Fruit fly (Drosophila melanogaster) whole organism, embryonic: ENCODE data around the gene iav.

Source experiments
- CG1024 ChIP-seq: fragments of 200-800 bp; sonication (Bioruptor generic); IDR thresholded peaks from 2 replicates; pipeline ENCODE4 v1.3.6; 2022; ENCODE audit warnings: missing biosample characterization, missing genetic modification characterization
- CG11247 ChIP-seq: fragments of 200-800 bp; sonication (Bioruptor generic); IDR thresholded peaks from 2 replicates; pipeline ENCODE4 v1.3.6; 2022; ENCODE audit warnings: missing biosample characterization, missing genetic modification characterization
- CG11398 ChIP-seq: fragments of 200-800 bp; sonication (Bioruptor generic); optimal IDR thresholded peaks from 2 replicates; lab custom pipeline; 2016; ENCODE audit warnings: missing biosample characterization, missing genetic modification characterization
- CG12155 ChIP-seq: fragments of 200-800 bp; sonication (Bioruptor generic); optimal IDR thresholded peaks from 3 replicates; lab custom pipeline; 2016; ENCODE audit warnings: missing biosample characterization, missing genetic modification characterization
- CG1233 ChIP-seq: fragments of 200-800 bp; sonication (Bioruptor generic); optimal IDR thresholded peaks from 4 replicates; lab custom pipeline; 2018; ENCODE audit warnings: missing biosample characterization, mild to moderate bottlenecking, missing genetic modification characterization
- CG12659 ChIP-seq: fragments of 200-800 bp; sonication (Bioruptor generic); optimal IDR thresholded peaks from 3 replicates; lab custom pipeline; 2017; ENCODE audit warnings: mild to moderate bottlenecking, missing biosample characterization, missing genetic modification reagents, missing genetic modification characterization
- CG14667 ChIP-seq: fragments of 200-800 bp; sonication (Bioruptor generic); IDR thresholded peaks from 2 replicates; pipeline ENCODE4 v1.3.6; 2022; ENCODE audit warnings: missing biosample characterization, missing genetic modification characterization
- CG15269 ChIP-seq: fragments of 200-800 bp; sonication (Bioruptor generic); optimal IDR thresholded peaks from 2 replicates; lab custom pipeline; 2018; ENCODE audit warnings: missing biosample characterization, mild to moderate bottlenecking, missing genetic modification characterization, moderate library complexity
- CG17829 ChIP-seq: fragments of 200-800 bp; optimal IDR thresholded peaks from 2 replicates; lab custom pipeline; 2019; ENCODE audit warnings: missing biosample characterization, mild to moderate bottlenecking, missing genetic modification characterization, moderate library complexity
- CG2116 ChIP-seq: fragments of 200-800 bp; sonication (Bioruptor generic); optimal IDR thresholded peaks from 3 replicates; lab custom pipeline; 2018; ENCODE audit warnings: missing biosample characterization, mild to moderate bottlenecking, missing genetic modification characterization
- CG31224 ChIP-seq: fragments of 200-800 bp; sonication (Bioruptor generic); IDR thresholded peaks from 2 replicates; pipeline ENCODE4 v1.3.6; 2022; ENCODE audit warnings: missing biosample characterization, missing genetic modification characterization
- CG3163 ChIP-seq: fragments of 200-800 bp; sonication (Bioruptor generic); optimal IDR thresholded peaks from 3 replicates; lab custom pipeline; 2016; ENCODE audit warnings: missing biosample characterization, missing genetic modification characterization
- CG3726 ChIP-seq: fragments of 200-800 bp; sonication (Bioruptor generic); IDR thresholded peaks from 3 replicates; pipeline ENCODE4, ENCODE4 v1.3.6; 2022; ENCODE audit warnings: missing biosample characterization, missing genetic modification characterization
- CG5953 ChIP-seq: fragments of 200-800 bp; sonication (Bioruptor generic); IDR thresholded peaks from 2 replicates; pipeline ENCODE4 v1.3.6; 2022; ENCODE audit warnings: missing biosample characterization, missing genetic modification characterization
- CG6689 ChIP-seq: fragments of 200-800 bp; sonication (Bioruptor generic); IDR thresholded peaks from 2 replicates; pipeline ENCODE4 v1.3.6; 2022; ENCODE audit warnings: missing biosample characterization, missing genetic modification characterization
- CG6791 ChIP-seq: fragments of 200-800 bp; sonication (Bioruptor generic); IDR thresholded peaks from 3 replicates; pipeline ENCODE4 v1.3.6; 2022; ENCODE audit warnings: missing biosample characterization, missing genetic modification characterization; ENCODE audit not compliant: partially characterized antibody
- CG7745 ChIP-seq: fragments of 200-800 bp; sonication (Bioruptor generic); optimal IDR thresholded peaks from 2 replicates; lab custom pipeline; 2018; ENCODE audit warnings: missing biosample characterization, mild to moderate bottlenecking, missing genetic modification characterization, moderate library complexity
- CG7786 ChIP-seq: fragments of 200-800 bp; sonication (Bioruptor generic); optimal IDR thresholded peaks from 2 replicates; lab custom pipeline; 2016; ENCODE audit warnings: missing biosample characterization, missing genetic modification characterization
- CG8281 ChIP-seq: fragments of 200-800 bp; sonication (Bioruptor generic); optimal IDR thresholded peaks from 2 replicates; lab custom pipeline; 2018; ENCODE audit warnings: missing biosample characterization, mild to moderate bottlenecking, missing genetic modification characterization, moderate library complexity
- CG8765 ChIP-seq: fragments of 200-800 bp; sonication (Bioruptor generic); IDR thresholded peaks from 2 replicates; pipeline ENCODE4 v1.3.6; 2022; ENCODE audit warnings: missing biosample characterization, missing genetic modification characterization
- CG9817 ChIP-seq: fragments of 200-800 bp; sonication (Bioruptor generic); optimal IDR thresholded peaks from 2 replicates; lab custom pipeline; 2018; ENCODE audit warnings: missing biosample characterization, mild to moderate bottlenecking, missing genetic modification characterization, moderate library complexity
- CG9876 ChIP-seq: fragments of 200-800 bp; sonication (Bioruptor generic); optimal IDR thresholded peaks from 2 replicates; lab custom pipeline; 2016; ENCODE audit warnings: missing biosample characterization, missing genetic modification characterization
- Drgx ChIP-seq: fragments of 200-800 bp; sonication (Bioruptor generic); IDR thresholded peaks from 2 replicates; pipeline ENCODE4 v1.3.6; 2022; ENCODE audit warnings: missing biosample characterization, missing genetic modification characterization
- Myb ChIP-seq: fragments of 200-800 bp; sonication (Bioruptor generic); optimal IDR thresholded peaks from 2 replicates; lab custom pipeline; 2016; ENCODE audit warnings: missing biosample characterization, missing genetic modification characterization
- NC2α ChIP-seq: fragments of 200-800 bp; sonication (Bioruptor generic); optimal IDR thresholded peaks from 2 replicates; lab custom pipeline; 2016; ENCODE audit warnings: missing biosample characterization, missing genetic modification characterization
- Nf-YA ChIP-seq: fragments of 200-800 bp; sonication (Bioruptor generic); IDR thresholded peaks from 2 replicates; pipeline ENCODE4 v1.3.6; 2022; ENCODE audit warnings: missing biosample characterization, missing genetic modification characterization
- Poxn ChIP-seq: fragments of 200-800 bp; sonication (Bioruptor generic); IDR thresholded peaks from 2 replicates; pipeline ENCODE4 v1.3.6; 2022; ENCODE audit warnings: missing biosample characterization, missing genetic modification characterization
- Rx ChIP-seq: fragments of 200-800 bp; sonication (Bioruptor generic); IDR thresholded peaks from 2 replicates; pipeline ENCODE4 v1.3.6; 2022; ENCODE audit warnings: missing biosample characterization, missing genetic modification characterization
- ato ChIP-seq: fragments of 200-800 bp; sonication (Bioruptor generic); IDR thresholded peaks from 2 replicates; pipeline ENCODE4 v1.3.6; 2022; ENCODE audit warnings: missing biosample characterization, missing genetic modification characterization; ENCODE audit not compliant: partially characterized antibody
- bbx ChIP-seq: fragments of 200-800 bp; sonication (Bioruptor generic); IDR thresholded peaks from 2 replicates; pipeline ENCODE4 v1.3.6; 2022; ENCODE audit warnings: missing biosample characterization, missing genetic modification characterization; ENCODE audit not compliant: partially characterized antibody
- dimm ChIP-seq: fragments of 200-800 bp; sonication (Bioruptor generic); IDR thresholded peaks from 2 replicates; pipeline ENCODE4 v1.3.6; 2022; ENCODE audit warnings: missing biosample characterization, missing genetic modification characterization
- dm ChIP-seq: fragments of 200-800 bp; sonication (Bioruptor generic); optimal IDR thresholded peaks from 3 replicates; lab custom pipeline; 2016; ENCODE audit warnings: missing biosample characterization, missing genetic modification characterization
- dmrt99B ChIP-seq: fragments of 200-800 bp; sonication (Bioruptor generic); optimal IDR thresholded peaks from 2 replicates; lab custom pipeline; 2018; ENCODE audit warnings: missing biosample characterization, mild to moderate bottlenecking, missing genetic modification characterization, moderate library complexity
- emc ChIP-seq: fragments of 200-800 bp; sonication (Bioruptor generic); optimal IDR thresholded peaks from 2 replicates; lab custom pipeline; 2016; ENCODE audit warnings: missing biosample characterization, missing genetic modification characterization
- ewg ChIP-seq: fragments of 200-800 bp; sonication (Bioruptor generic); optimal IDR thresholded peaks from 3 replicates; lab custom pipeline; 2017; ENCODE audit warnings: mild to moderate bottlenecking, missing biosample characterization, missing genetic modification reagents, missing genetic modification characterization
- grau ChIP-seq: fragments of 200-800 bp; optimal IDR thresholded peaks from 3 replicates; lab custom pipeline; 2019; ENCODE audit warnings: missing biosample characterization, mild to moderate bottlenecking, missing genetic modification characterization, moderate library complexity
- grn ChIP-seq: fragments of 200-800 bp; sonication (Bioruptor generic); optimal IDR thresholded peaks from 3 replicates; lab custom pipeline; 2017; ENCODE audit warnings: missing biosample characterization, missing genetic modification characterization
- jing ChIP-seq: fragments of 200-800 bp; sonication (Bioruptor generic); optimal IDR thresholded peaks from 2 replicates; lab custom pipeline; 2018; ENCODE audit warnings: missing biosample characterization, mild to moderate bottlenecking, missing genetic modification characterization
- knrl ChIP-seq: fragments of 200-800 bp; sonication (Bioruptor generic); IDR thresholded peaks from 3 replicates; pipeline ENCODE4 v1.3.6; 2022; ENCODE audit warnings: missing biosample characterization, missing genetic modification characterization; ENCODE audit not compliant: partially characterized antibody
- maf-S ChIP-seq: fragments of 200-800 bp; sonication (Bioruptor generic); optimal IDR thresholded peaks from 2 replicates; lab custom pipeline; 2016; ENCODE audit warnings: missing biosample characterization, missing genetic modification characterization
- p53 ChIP-seq: fragments of 200-800 bp; sonication (Bioruptor generic); optimal IDR thresholded peaks from 2 replicates; lab custom pipeline; 2016; ENCODE audit warnings: missing biosample characterization, missing genetic modification characterization
- pho ChIP-seq: fragments of 200-800 bp; sonication (Bioruptor generic); optimal IDR thresholded peaks from 2 replicates; lab custom pipeline; 2016; ENCODE audit warnings: missing biosample characterization, missing genetic modification characterization
- psq ChIP-seq: fragments of 200-800 bp; sonication (Bioruptor generic); optimal IDR thresholded peaks from 2 replicates; lab custom pipeline; 2017; ENCODE audit warnings: missing biosample characterization, missing genetic modification characterization
- schlank ChIP-seq: fragments of 200-800 bp; sonication (Bioruptor generic); optimal IDR thresholded peaks from 2 replicates; lab custom pipeline; 2018; ENCODE audit warnings: missing biosample characterization, mild to moderate bottlenecking, missing genetic modification characterization
- sens ChIP-seq: fragments of 200-800 bp; sonication (Bioruptor generic); peaks from one replicate; lab custom pipeline; 2016; ENCODE audit warnings: missing biosample characterization, missing genetic modification characterization
- shn ChIP-seq: fragments of 200-800 bp; sonication (Bioruptor generic); optimal IDR thresholded peaks from 3 replicates; lab custom pipeline; 2016; ENCODE audit warnings: missing biosample characterization, missing genetic modification characterization
- toy ChIP-seq: fragments of 200-800 bp; sonication (Bioruptor generic); IDR thresholded peaks from 2 replicates; pipeline ENCODE4 v1.3.6; 2022; ENCODE audit warnings: missing biosample characterization, missing genetic modification characterization
- vfl ChIP-seq: fragments of 200-800 bp; sonication (Bioruptor generic); optimal IDR thresholded peaks from 2 replicates; lab custom pipeline; 2016; ENCODE audit warnings: missing biosample characterization, missing genetic modification characterization
- vnd ChIP-seq: fragments of 200-800 bp; sonication (Bioruptor generic); IDR thresholded peaks from 3 replicates; pipeline ENCODE4 v1.3.6; 2022; ENCODE audit warnings: missing biosample characterization, missing genetic modification characterization; ENCODE audit not compliant: partially characterized antibody
- vvl ChIP-seq: fragments of 200-800 bp; sonication (Bioruptor generic); IDR thresholded peaks from 2 replicates; pipeline ENCODE4 v1.3.6; 2022; ENCODE audit warnings: missing biosample characterization, missing genetic modification characterization
- wdn ChIP-seq: fragments of 200-800 bp; sonication (Bioruptor generic); IDR thresholded peaks from 2 replicates; pipeline ENCODE4 v1.3.6; 2022; ENCODE audit warnings: missing biosample characterization, missing genetic modification characterization

iav gene

DNA sequence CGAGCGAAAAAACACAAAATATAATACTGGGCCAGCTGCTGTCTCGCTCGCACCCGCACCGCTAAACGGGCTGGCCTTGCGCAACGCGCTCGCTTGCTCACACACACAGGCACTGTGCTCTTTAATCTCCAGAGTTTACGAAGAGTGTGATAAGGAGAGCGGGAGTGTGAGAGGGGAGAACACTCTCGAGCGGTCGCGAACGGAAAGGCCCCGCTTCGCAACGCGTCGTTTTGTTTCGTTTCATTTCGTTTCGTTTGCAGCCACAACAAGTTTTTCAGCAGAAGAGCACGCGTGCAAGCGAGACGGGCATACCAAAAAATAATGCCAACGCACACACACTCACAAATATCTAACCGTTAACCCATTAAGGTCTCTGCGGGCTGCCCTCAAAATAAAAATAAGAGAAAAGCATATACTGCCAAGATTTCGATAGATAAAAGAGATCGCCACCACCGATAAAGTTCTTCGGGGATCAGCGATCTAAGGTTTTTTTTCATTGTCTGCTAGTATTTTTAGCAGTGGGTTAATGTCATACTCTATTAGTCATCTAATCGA lies 47.8 kb downstream of the iav start (continued):
- TF ChIP-seq psq (GFP tag; lab: Kevin White, UChicago) (peak; percentile 79), CG8281 (tag; lab: Kevin White, UChicago) (peak; percentile 12), Poxn (no peak), dmrt99B (tag; lab: Kevin White, UChicago) (peak; percentile 66), maf-S (peak; percentile 33), emc (GFP tag; lab: Kevin White, UChicago) (no peak), schlank (tag; lab: Kevin White, UChicago) (peak; percentile 38), ewg (peak; percentile 16), Rx (GFP tag; lab: Robert Waterston, UW) (no peak), shn (no peak), p53 (GFP tag; lab: Kevin White, UChicago) (no peak), CG8765 (GFP tag; lab: Robert Waterston, UW) (peak; percentile 59; the same call in 1 of the 2 replicates), CG3163 (GFP tag; lab: Kevin White, UChicago) (peak; percentile 63), sens (peak; percentile 84), CG9876 (GFP tag; lab: Kevin White, UChicago) (no peak), CG1024 (GFP tag; lab: Robert Waterston, UW) (peak; percentile 30; the same call in 1 of the 2 replicates), CG6689 (GFP tag; lab: Robert Waterston, UW) (peak; percentile 63), ato (GFP tag; lab: Robert Waterston, UW) (no peak), CG7786 (peak; percentile 77), CG31224 (GFP tag; lab: Robert Waterston, UW) (peak; percentile 63), Drgx (peak; percentile 84), wdn (GFP tag; lab: Robert Waterston, UW) (peak; percentile 61; the same call in 1 of the 2 replicates), CG1233 (peak; percentile 100), grau (tag; lab: Kevin White, UChicago) (peak; percentile 64), CG15269 (peak; percentile 72), CG11398 (GFP tag; lab: Kevin White, UChicago) (no peak), dm (GFP tag; lab: Kevin White, UChicago) (peak; percentile 10), CG7745 (tag; lab: Kevin White, UChicago) (no peak), CG2116 (GFP tag; lab: Kevin White, UChicago) (no peak), jing (no peak), CG5953 (GFP tag; lab: Robert Waterston, UW) (no peak), bbx (GFP tag; lab: Robert Waterston, UW) (peak; percentile 66), vvl (GFP tag; lab: Robert Waterston, UW) (peak; percentile 63), CG17829 (tag; lab: Kevin White, UChicago) (peak; percentile 9), NC2α (GFP tag; lab: Kevin White, UChicago) (no peak), knrl (no peak; the same call in 2 of the 3 replicates), toy (GFP tag; lab: Robert Waterston, UW) (peak; percentile 38; the same call in 1 of the 2 replicates), Myb (peak; percentile 51), dimm (GFP tag; lab: Robert Waterston, UW) (no peak), CG6791 (peak; percentile 65; the same call in 2 of the 3 replicates), CG3726 (GFP tag; lab: Robert Waterston, UW) (no peak), CG12659 (GFP tag; lab: Kevin White, UChicago) (peak; percentile 44), CG12155 (GFP tag; lab: Kevin White, UChicago) (peak; percentile 29), pho (GFP tag; lab: Kevin White, UChicago) (peak; percentile 40), CG11247 (peak; percentile 63; the same call in 1 of the 2 replicates), CG9817 (peak; percentile 44), CG14667 (GFP tag; lab: Robert Waterston, UW) (peak; percentile 59), Nf-YA (peak; percentile 48; the same call in 1 of the 2 replicates), grn (GFP tag; lab: Kevin White, UChicago) (peak; percentile 89), vfl (GFP tag; lab: Kevin White, UChicago) (no peak), vnd (GFP tag; lab: Robert Waterston, UW) (no peak)
